Worm (Caenorhabditis elegans) whole organism, L4/young adult: ENCODE results near the gene mel-32.

ENCODE experiments used
- W03F9.2 ChIP-seq: fragments of 150-350 bp; optimal IDR thresholded peaks from 2 replicates; lab custom pipeline; 2014; ENCODE audit warnings: missing biosample characterization, missing genetic modification characterization
- him-1 ChIP-seq: sonication (generic microtip); optimal IDR thresholded peaks from 2 replicates; lab custom pipeline; 2016; ENCODE audit warnings: missing genotype, missing genetic modification reagents, missing genetic modification characterization, missing compliant biosample characterization

ce11 chrIII:6446807-6447206 lies 4.0 kb upstream of the mel-32 start, which contains the start of gene let-721:
- TF ChIP-seq him-1 (no peak), W03F9.2 (tag; lab: Kevin White, UChicago) (no peak)
